Fruit fly (Drosophila melanogaster): ENCODE data around the gene CG32055.

DNA sequence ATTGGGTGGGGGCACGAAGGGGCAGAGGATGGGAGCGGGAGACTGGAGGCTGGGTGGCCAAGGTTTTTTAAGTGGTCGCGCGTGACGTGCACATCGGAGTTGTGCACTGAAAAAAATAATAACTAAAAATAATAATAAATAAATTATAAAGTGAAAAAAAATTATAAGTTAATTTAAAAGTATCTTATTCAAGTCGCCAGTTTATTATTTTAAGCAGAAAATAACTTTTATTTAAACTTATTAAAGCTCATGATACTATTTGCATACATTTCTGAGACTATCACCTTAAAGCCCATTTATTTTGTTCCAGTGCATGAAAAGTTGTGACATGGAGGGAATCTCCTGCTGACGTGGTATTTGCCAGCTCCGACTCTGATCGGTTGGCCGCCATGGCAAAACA, 22.3 kb upstream of the CG32055 start:
- TF ChIP-seq CG8478 (optimal IDR thresholded peaks at IDR 0.05) (no peak), CTCF (optimal IDR thresholded peaks at IDR 0.05) (no peak)
